Worm (Caenorhabditis elegans): Measurements from ENCODE around the gene irg-2.

DNA sequence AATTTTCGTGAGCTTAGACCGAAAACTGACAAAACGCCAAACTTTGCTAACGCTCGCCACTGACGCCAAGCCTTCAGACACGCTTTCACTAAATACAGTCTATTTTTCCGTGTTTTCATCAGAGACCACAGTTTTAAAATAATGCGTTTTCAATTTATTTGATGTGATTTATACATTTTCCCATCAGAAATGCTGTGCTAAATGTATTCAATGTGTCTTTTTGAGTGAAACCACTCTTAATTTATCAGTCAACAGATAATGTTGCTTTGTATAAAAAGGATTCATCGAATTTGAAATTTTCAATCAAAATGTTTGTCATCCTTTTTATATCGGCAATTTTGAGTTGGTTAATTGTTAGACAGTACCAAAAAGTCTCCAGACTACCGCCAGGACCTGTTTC, 10.7 kb upstream of the irg-2 start, which contains the start of gene cyp-35A4:
- TF ChIP-seq ama-1 (optimal IDR thresholded peaks at IDR 0.05) (no peak), flt-1 (GFP tag; IDR thresholded peaks at IDR 0.05) (no peak), hmg-4 (GFP tag; optimal IDR thresholded peaks at IDR 0.05) (no peak), pes-1 (GFP tag; IDR thresholded peaks at IDR 0.05) (no peak), tbx-11 (GFP tag; IDR thresholded peaks at IDR 0.05) (no peak), tra-4 (tag; optimal IDR thresholded peaks at IDR 0.05) (no peak), aly-1 (tag; optimal IDR thresholded peaks at IDR 0.05) (no peak), ceh-36 (tag; optimal IDR thresholded peaks at IDR 0.05) (no peak), ets-7 (tag; optimal IDR thresholded peaks at IDR 0.05) (no peak), tbx-37 (GFP tag; conservative IDR thresholded peaks at IDR 0.05) (no peak), B0310.2 (tag; optimal IDR thresholded peaks at IDR 0.05) (no peak), F13C5.2 (tag; optimal IDR thresholded peaks at IDR 0.05) (no peak), ceh-13 (GFP tag; optimal IDR thresholded peaks at IDR 0.05) (no peak)

Data from whole organism, early embryonic.